1 fruit fly cellular context compared by ENCODE assay signal in genomic region chr3R:5100323-5101055, dm6.
TF ChIP-seq lines count a peak whose summit lies in the region.

No protein-coding gene starts in this region.

TF ChIP-seq in whole organism, embryonic, 481 proteins besides CTCF, POLR2A, EP300 and RAD21 (continued from another document and continues in another):
- no peak for TF ChIP-seq CG10431 (GFP tag; optimal IDR thresholded peaks at IDR 0.05; lab: Kevin White, UChicago)
- TF ChIP-seq fd64A (GFP tag; optimal IDR thresholded peaks at IDR 0.05; lab: Kevin White, UChicago): no peak
- TF ChIP-seq Jarid2 (GFP tag; optimal IDR thresholded peaks at IDR 0.05; lab: Kevin White, UChicago): no peak
- TF ChIP-seq Xrp1 (GFP tag; IDR thresholded peaks at IDR 0.05; lab: Robert Waterston, UW): peak; percentile 52; the same call in 1 of the 2 replicates
- peak; percentile 59 for TF ChIP-seq CG18599 (GFP tag; optimal IDR thresholded peaks at IDR 0.05; lab: Kevin White, UChicago)
- peak; percentile 19 for TF ChIP-seq az2 (GFP tag; optimal IDR thresholded peaks at IDR 0.05; lab: Kevin White, UChicago)
- TF ChIP-seq CG7963 (GFP tag; IDR thresholded peaks at IDR 0.05; lab: Robert Waterston, UW; ENCODE audit: partially characterized antibody): no peak
- no peak for TF ChIP-seq exex (tag; optimal IDR thresholded peaks at IDR 0.05; lab: Kevin White, UChicago)
- TF ChIP-seq CG11093 (GFP tag; IDR thresholded peaks at IDR 0.05; lab: Robert Waterston, UW): no peak
- TF ChIP-seq luna (GFP tag; optimal IDR thresholded peaks at IDR 0.05; lab: Kevin White, UChicago): no peak
- no peak for TF ChIP-seq MTF-1 (GFP tag; optimal IDR thresholded peaks at IDR 0.05; lab: Kevin White, UChicago; ENCODE audit: borderline replicate concordance)
- peak; percentile 36 for TF ChIP-seq corto (GFP tag; optimal IDR thresholded peaks at IDR 0.05; lab: Kevin White, UChicago)
- no peak for TF ChIP-seq CG8359 (GFP tag; optimal IDR thresholded peaks at IDR 0.05; lab: Kevin White, UChicago; ENCODE audit: borderline replicate concordance)
- TF ChIP-seq Atf-2 (GFP tag; optimal IDR thresholded peaks at IDR 0.05; lab: Kevin White, UChicago): no peak
- no peak for TF ChIP-seq Adf1 (GFP tag; IDR thresholded peaks at IDR 0.05; lab: Robert Waterston, UW)
- no peak for TF ChIP-seq en (GFP tag; optimal IDR thresholded peaks at IDR 0.05; lab: Kevin White, UChicago)
- TF ChIP-seq Mrtf (GFP tag; IDR thresholded peaks at IDR 0.05; lab: Robert Waterston, UW): no peak
- TF ChIP-seq lab (GFP tag; optimal IDR thresholded peaks at IDR 0.05; lab: Kevin White, UChicago): peak; percentile 64
- peak; percentile 23; the same call in 1 of the 2 replicates for TF ChIP-seq ranshi (GFP tag; IDR thresholded peaks at IDR 0.05; lab: Robert Waterston, UW)
- TF ChIP-seq Dek (tag; optimal IDR thresholded peaks at IDR 0.05; lab: Kevin White, UChicago): no peak
- no peak for TF ChIP-seq CG3407 (GFP tag; optimal IDR thresholded peaks at IDR 0.05; lab: Kevin White, UChicago)
- TF ChIP-seq peb (GFP tag; IDR thresholded peaks at IDR 0.05; lab: Robert Waterston, UW): no peak
- TF ChIP-seq row (GFP tag; IDR thresholded peaks at IDR 0.05; lab: Robert Waterston, UW): peak; percentile 57
- TF ChIP-seq HLHmδ (GFP tag; optimal IDR thresholded peaks at IDR 0.05; lab: Kevin White, UChicago): no peak
- TF ChIP-seq CG9609 (GFP tag; optimal IDR thresholded peaks at IDR 0.05; lab: Kevin White, UChicago): no peak
- TF ChIP-seq D19A (tag; optimal IDR thresholded peaks at IDR 0.05; lab: Kevin White, UChicago): peak; percentile 21
- TF ChIP-seq CG8089 (GFP tag; optimal IDR thresholded peaks at IDR 0.05; lab: Kevin White, UChicago): no peak
- TF ChIP-seq inv (GFP tag; IDR thresholded peaks at IDR 0.05; lab: Robert Waterston, UW; ENCODE audit: partially characterized antibody): no peak
- no peak for TF ChIP-seq run (tag; optimal IDR thresholded peaks at IDR 0.05; lab: Kevin White, UChicago)
- TF ChIP-seq CG8388 (GFP tag; optimal IDR thresholded peaks at IDR 0.05; lab: Kevin White, UChicago): peak; percentile 28
- TF ChIP-seq B-H1 (GFP tag; IDR thresholded peaks at IDR 0.05; lab: Robert Waterston, UW): no peak
- no peak for TF ChIP-seq hbn (GFP tag; IDR thresholded peaks at IDR 0.05; lab: Robert Waterston, UW; ENCODE audit: partially characterized antibody)
- TF ChIP-seq Sox102F (GFP tag; optimal IDR thresholded peaks at IDR 0.05; lab: Kevin White, UChicago): peak; percentile 50
- no peak for TF ChIP-seq BtbVII (GFP tag; optimal IDR thresholded peaks at IDR 0.05; lab: Kevin White, UChicago)
- TF ChIP-seq CG1024 (GFP tag; IDR thresholded peaks at IDR 0.05; lab: Robert Waterston, UW): no peak
- no peak for TF ChIP-seq chinmo (GFP tag; IDR thresholded peaks at IDR 0.05; lab: Robert Waterston, UW; ENCODE audit: partially characterized antibody)
- TF ChIP-seq br (optimal IDR thresholded peaks at IDR 0.05; lab: Kevin White, UChicago): no peak
- TF ChIP-seq NC2α (GFP tag; optimal IDR thresholded peaks at IDR 0.05; lab: Kevin White, UChicago): no peak
- TF ChIP-seq Dfd (GFP tag; optimal IDR thresholded peaks at IDR 0.05; lab: Kevin White, UChicago): no peak
- no peak for TF ChIP-seq stwl (tag; optimal IDR thresholded peaks at IDR 0.05; lab: Kevin White, UChicago)
- TF ChIP-seq Bgb (GFP tag; IDR thresholded peaks at IDR 0.05; lab: Robert Waterston, UW; ENCODE audit: partially characterized antibody): no peak
- no peak for TF ChIP-seq kni (GFP tag; optimal IDR thresholded peaks at IDR 0.05; lab: Kevin White, UChicago)
- no peak for TF ChIP-seq tna (GFP tag; IDR thresholded peaks at IDR 0.05; lab: Robert Waterston, UW; ENCODE audit: partially characterized antibody)
- no peak for TF ChIP-seq maf-S (GFP tag; optimal IDR thresholded peaks at IDR 0.05; lab: Kevin White, UChicago)
- no peak for TF ChIP-seq grn (GFP tag; optimal IDR thresholded peaks at IDR 0.05; lab: Kevin White, UChicago)
- TF ChIP-seq crol (GFP tag; IDR thresholded peaks at IDR 0.05; lab: Robert Waterston, UW): peak; percentile 32; the same call in 1 of the 2 replicates
- 0 out of 2 replicates have a peak, but pooled peaks have one; percentile 18 for TF ChIP-seq Ptx1 (GFP tag; IDR thresholded peaks at IDR 0.05; lab: Robert Waterston, UW)
- TF ChIP-seq nau (GFP tag; optimal IDR thresholded peaks at IDR 0.05; lab: Kevin White, UChicago): no peak
- no peak for TF ChIP-seq E2f2 (GFP tag; IDR thresholded peaks at IDR 0.05; lab: Robert Waterston, UW)
- TF ChIP-seq CG4424 (GFP tag; optimal IDR thresholded peaks at IDR 0.05; lab: Kevin White, UChicago): peak; percentile 4
- TF ChIP-seq CG14667 (GFP tag; IDR thresholded peaks at IDR 0.05; lab: Robert Waterston, UW): no peak
- TF ChIP-seq CG1832 (GFP tag; optimal IDR thresholded peaks at IDR 0.05; lab: Kevin White, UChicago): no peak
- 0 out of 2 replicates have a peak, but pooled peaks have one; percentile 24 for TF ChIP-seq Drgx (GFP tag; IDR thresholded peaks at IDR 0.05; lab: Robert Waterston, UW)
- TF ChIP-seq CG18619 (GFP tag; optimal IDR thresholded peaks at IDR 0.05; lab: Kevin White, UChicago): no peak
- 0 out of 2 replicates have a peak, but pooled peaks have one; percentile 12 for TF ChIP-seq CG11247 (GFP tag; IDR thresholded peaks at IDR 0.05; lab: Robert Waterston, UW)
- no peak for TF ChIP-seq ato (GFP tag; IDR thresholded peaks at IDR 0.05; lab: Robert Waterston, UW; ENCODE audit: partially characterized antibody)
- TF ChIP-seq Med (GFP tag; lab: Kevin White, UChicago): peak; percentile 26
- no peak for TF ChIP-seq zf30C (GFP tag; optimal IDR thresholded peaks at IDR 0.05; lab: Kevin White, UChicago)
- no peak for TF ChIP-seq CG31388 (GFP tag; optimal IDR thresholded peaks at IDR 0.05; lab: Kevin White, UChicago)
- no peak for TF ChIP-seq bigmax (GFP tag; optimal IDR thresholded peaks at IDR 0.05; lab: Kevin White, UChicago)
- TF ChIP-seq CG10209 (GFP tag; optimal IDR thresholded peaks at IDR 0.05; lab: Kevin White, UChicago): no peak
- TF ChIP-seq pzg (GFP tag; optimal IDR thresholded peaks at IDR 0.05; lab: Kevin White, UChicago): no peak
- no peak for TF ChIP-seq hth (optimal IDR thresholded peaks at IDR 0.05; lab: Kevin White, UChicago)
- TF ChIP-seq gro (GFP tag; optimal IDR thresholded peaks at IDR 0.05; lab: Kevin White, UChicago): no peak
- TF ChIP-seq Atf3 (GFP tag; optimal IDR thresholded peaks at IDR 0.05; lab: Kevin White, UChicago): no peak
- TF ChIP-seq fd102C (GFP tag; optimal IDR thresholded peaks at IDR 0.05; lab: Kevin White, UChicago): no peak
- no peak for TF ChIP-seq ham (GFP tag; IDR thresholded peaks at IDR 0.05; lab: Robert Waterston, UW)
- peak; percentile 35; the same call in 2 of the 3 replicates for TF ChIP-seq CG17361 (GFP tag; IDR thresholded peaks at IDR 0.05; lab: Robert Waterston, UW)
- TF ChIP-seq CG4360 (GFP tag; IDR thresholded peaks at IDR 0.05; lab: Robert Waterston, UW): no peak
- TF ChIP-seq sim (GFP tag; IDR thresholded peaks at IDR 0.05; lab: Robert Waterston, UW): no peak
- TF ChIP-seq gem (tag; optimal IDR thresholded peaks at IDR 0.05; lab: Kevin White, UChicago): peak; percentile 66
- TF ChIP-seq stc (GFP tag; IDR thresholded peaks at IDR 0.05; lab: Robert Waterston, UW): no peak
- TF ChIP-seq ssp (GFP tag; IDR thresholded peaks at IDR 0.05; lab: Robert Waterston, UW): no peak
- no peak for TF ChIP-seq CG10321 (GFP tag; IDR thresholded peaks at IDR 0.05; lab: Robert Waterston, UW)
- TF ChIP-seq Scr (GFP tag; IDR thresholded peaks at IDR 0.05; lab: Robert Waterston, UW; ENCODE audit: partially characterized antibody): no peak
- peak; percentile 0 for TF ChIP-seq trem (tag; optimal IDR thresholded peaks at IDR 0.05; lab: Kevin White, UChicago)
- 0 out of 2 replicates have a peak, but pooled peaks have one; percentile 6 for TF ChIP-seq lmd (GFP tag; IDR thresholded peaks at IDR 0.05; lab: Robert Waterston, UW)
- TF ChIP-seq nerfin-1 (tag; optimal IDR thresholded peaks at IDR 0.05; lab: Kevin White, UChicago): no peak
- peak; percentile 40 for TF ChIP-seq CG10979 (tag; optimal IDR thresholded peaks at IDR 0.05; lab: Kevin White, UChicago)
- TF ChIP-seq CG17328 (GFP tag; IDR thresholded peaks at IDR 0.05; lab: Robert Waterston, UW): peak; percentile 36; the same call in 1 of the 2 replicates
- TF ChIP-seq CG10366 (GFP tag; IDR thresholded peaks at IDR 0.05; lab: Robert Waterston, UW): no peak
- no peak for TF ChIP-seq CG10462 (GFP tag; optimal IDR thresholded peaks at IDR 0.05; lab: Kevin White, UChicago)
- no peak for TF ChIP-seq Fer2 (tag; optimal IDR thresholded peaks at IDR 0.05; lab: Kevin White, UChicago)
- TF ChIP-seq CG17385 (GFP tag; optimal IDR thresholded peaks at IDR 0.05; lab: Kevin White, UChicago): no peak
- peak; percentile 91 for TF ChIP-seq Ets65A (GFP tag; lab: Kevin White, UChicago)
- TF ChIP-seq CG17829 (tag; optimal IDR thresholded peaks at IDR 0.05; lab: Kevin White, UChicago): peak; percentile 9
- no peak for TF ChIP-seq crp (GFP tag; optimal IDR thresholded peaks at IDR 0.05; lab: Kevin White, UChicago)
- TF ChIP-seq sisA (GFP tag; IDR thresholded peaks at IDR 0.05; lab: Robert Waterston, UW): no peak; the same call in 1 of the 2 replicates
- no peak for TF ChIP-seq Neu2 (GFP tag; optimal IDR thresholded peaks at IDR 0.05; lab: Kevin White, UChicago; ENCODE audit: borderline replicate concordance)
- TF ChIP-seq zfh1 (GFP tag; IDR thresholded peaks at IDR 0.05; lab: Robert Waterston, UW): 0 out of 3 replicates have a peak, but pooled peaks have one; percentile 30
- no peak for TF ChIP-seq CG4617 (GFP tag; optimal IDR thresholded peaks at IDR 0.05; lab: Kevin White, UChicago; ENCODE audit: borderline replicate concordance)
- no peak for TF ChIP-seq TFAM (GFP tag; optimal IDR thresholded peaks at IDR 0.05; lab: Kevin White, UChicago)
- no peak for TF ChIP-seq Mad (GFP tag; optimal IDR thresholded peaks at IDR 0.05; lab: Kevin White, UChicago)
- TF ChIP-seq zfh2 (GFP tag; optimal IDR thresholded peaks at IDR 0.05; lab: Kevin White, UChicago): no peak
- no peak; the same call in 1 of the 2 replicates for TF ChIP-seq Atf6 (GFP tag; IDR thresholded peaks at IDR 0.05; lab: Robert Waterston, UW)
- TF ChIP-seq cato (GFP tag; optimal IDR thresholded peaks at IDR 0.05; lab: Kevin White, UChicago; ENCODE audit: borderline replicate concordance): no peak
- no peak for TF ChIP-seq Hr3 (GFP tag; optimal IDR thresholded peaks at IDR 0.05; lab: Kevin White, UChicago)
- TF ChIP-seq CG8924 (tag; optimal IDR thresholded peaks at IDR 0.05; lab: Kevin White, UChicago): peak; percentile 1
- peak; percentile 21 for TF ChIP-seq Xbp1 (GFP tag; optimal IDR thresholded peaks at IDR 0.05; lab: Kevin White, UChicago)
- TF ChIP-seq ATbp (GFP tag; optimal IDR thresholded peaks at IDR 0.05; lab: Kevin White, UChicago): peak; percentile 20
- no peak for TF ChIP-seq insv (GFP tag; optimal IDR thresholded peaks at IDR 0.05; lab: Kevin White, UChicago)
- no peak for TF ChIP-seq dimm (GFP tag; IDR thresholded peaks at IDR 0.05; lab: Robert Waterston, UW)
- TF ChIP-seq Bteb2 (GFP tag; optimal IDR thresholded peaks at IDR 0.05; lab: Kevin White, UChicago): no peak
- TF ChIP-seq CG7786 (GFP tag; optimal IDR thresholded peaks at IDR 0.05; lab: Kevin White, UChicago): no peak
- no peak for TF ChIP-seq her (GFP tag; optimal IDR thresholded peaks at IDR 0.05; lab: Kevin White, UChicago)
- no peak for TF ChIP-seq CG31224 (GFP tag; IDR thresholded peaks at IDR 0.05; lab: Robert Waterston, UW)
- TF ChIP-seq CG4730 (GFP tag; IDR thresholded peaks at IDR 0.05; lab: Robert Waterston, UW): no peak
- TF ChIP-seq tgo (GFP tag; IDR thresholded peaks at IDR 0.05; lab: Robert Waterston, UW): no peak
- TF ChIP-seq HmgZ (tag; optimal IDR thresholded peaks at IDR 0.05; lab: Kevin White, UChicago): no peak
- TF ChIP-seq Max (GFP tag; optimal IDR thresholded peaks at IDR 0.05; lab: Kevin White, UChicago): no peak
- no peak for TF ChIP-seq Sox100B (GFP tag; optimal IDR thresholded peaks at IDR 0.05; lab: Kevin White, UChicago)
- peak; percentile 15 for TF ChIP-seq CG30403 (GFP tag; optimal IDR thresholded peaks at IDR 0.05; lab: Kevin White, UChicago)
- peak; percentile 23 for TF ChIP-seq Deaf1 (tag; optimal IDR thresholded peaks at IDR 0.05; lab: Kevin White, UChicago)
- TF ChIP-seq pnt (GFP tag; optimal IDR thresholded peaks at IDR 0.05; lab: Kevin White, UChicago): no peak
- no peak for TF ChIP-seq CG7928 (GFP tag; optimal IDR thresholded peaks at IDR 0.05; lab: Kevin White, UChicago)
- no peak for TF ChIP-seq hb (GFP tag; IDR thresholded peaks at IDR 0.05; lab: Robert Waterston, UW; ENCODE audit: partially characterized antibody)
- 0 out of 3 replicates have a peak, but pooled peaks have one; percentile 13 for TF ChIP-seq so (GFP tag; IDR thresholded peaks at IDR 0.05; lab: Robert Waterston, UW)
- peak; percentile 32; the same call in 1 of the 2 replicates for TF ChIP-seq CG6689 (GFP tag; IDR thresholded peaks at IDR 0.05; lab: Robert Waterston, UW)
- peak; percentile 37 to 57 for TF ChIP-seq bsh (GFP tag; optimal IDR thresholded peaks at IDR 0.05; lab: Kevin White, UChicago)
- no peak for TF ChIP-seq Doc2 (GFP tag; IDR thresholded peaks at IDR 0.05; lab: Robert Waterston, UW)
- no peak for TF ChIP-seq rib (GFP tag; IDR thresholded peaks at IDR 0.05; lab: Robert Waterston, UW)
- TF ChIP-seq sens (GFP tag; lab: Kevin White, UChicago): peak; percentile 56
- no peak for TF ChIP-seq CG11456 (GFP tag; IDR thresholded peaks at IDR 0.05; lab: Robert Waterston, UW)
- TF ChIP-seq Asciz (GFP tag; optimal IDR thresholded peaks at IDR 0.05; lab: Kevin White, UChicago): no peak
- TF ChIP-seq jigr1 (GFP tag; IDR thresholded peaks at IDR 0.05; lab: Robert Waterston, UW): no peak
- TF ChIP-seq Gug (GFP tag; IDR thresholded peaks at IDR 0.05; lab: Robert Waterston, UW): no peak
- TF ChIP-seq bab2 (GFP tag; optimal IDR thresholded peaks at IDR 0.05; lab: Kevin White, UChicago): no peak
- no peak for TF ChIP-seq org-1 (GFP tag; optimal IDR thresholded peaks at IDR 0.05; lab: Kevin White, UChicago)
- TF ChIP-seq mirr (GFP tag; optimal IDR thresholded peaks at IDR 0.05; lab: Kevin White, UChicago): no peak
- TF ChIP-seq CG5245 (GFP tag; optimal IDR thresholded peaks at IDR 0.05; lab: Kevin White, UChicago): no peak
- TF ChIP-seq tup (GFP tag; optimal IDR thresholded peaks at IDR 0.05; lab: Kevin White, UChicago): no peak
- TF ChIP-seq Lhr (GFP tag; optimal IDR thresholded peaks at IDR 0.05; lab: Kevin White, UChicago): no peak
- TF ChIP-seq GATAe (GFP tag; conservative IDR thresholded peaks at IDR 0.05; lab: Robert Waterston, UW): no peak
- no peak for TF ChIP-seq z (GFP tag; IDR thresholded peaks at IDR 0.05; lab: Robert Waterston, UW)
- peak in 1 of 2 experiments; percentile 30 for TF ChIP-seq dpn (GFP tag; optimal IDR thresholded peaks at IDR 0.05; lab: Kevin White, UChicago)
